Fruit fly (Drosophila melanogaster) whole organism, embryonic: Measurements from ENCODE around the gene CG17032.

Experiments used
- ATbp ChIP-seq: fragments of 200-800 bp; sonication (Bioruptor generic); optimal IDR thresholded peaks from 2 replicates; lab custom pipeline; 2017; ENCODE audit warnings: missing biosample characterization, mild to moderate bottlenecking, missing genetic modification characterization, missing genetic modification reagents
- CG10209 ChIP-seq: fragments of 200-800 bp; sonication (Bioruptor generic); optimal IDR thresholded peaks from 3 replicates; lab custom pipeline; 2017; ENCODE audit warnings: missing biosample characterization, mild to moderate bottlenecking, missing genetic modification characterization, missing genetic modification reagents
- CG10366 ChIP-seq: fragments of 200-800 bp; sonication (Bioruptor generic); IDR thresholded peaks from 2 replicates; pipeline ENCODE4 v1.3.6; 2022; ENCODE audit warnings: missing biosample characterization, missing genetic modification characterization
- CG10565 ChIP-seq: fragments of 200-800 bp; sonication (Bioruptor generic); optimal IDR thresholded peaks from 3 replicates; lab custom pipeline; 2016; ENCODE audit warnings: missing biosample characterization, mild to moderate bottlenecking, missing genetic modification characterization
- CG11456 ChIP-seq: fragments of 200-800 bp; sonication (Bioruptor generic); IDR thresholded peaks from 3 replicates; pipeline ENCODE4 v1.3.6; 2022; ENCODE audit warnings: missing biosample characterization, missing genetic modification characterization
- CG11695 ChIP-seq: fragments of 200-800 bp; sonication (Bioruptor generic); IDR thresholded peaks from 3 replicates; pipeline ENCODE4 v1.3.6; 2022; ENCODE audit warnings: missing biosample characterization, missing genetic modification characterization
- CG12236 ChIP-seq: fragments of 200-800 bp; sonication (Bioruptor generic); optimal IDR thresholded peaks from 2 replicates; lab custom pipeline; 2016; ENCODE audit warnings: missing biosample characterization, missing genetic modification characterization
- CG12299 ChIP-seq: fragments of 200-800 bp; sonication (Bioruptor generic); optimal IDR thresholded peaks from 2 replicates; lab custom pipeline; 2018; ENCODE audit warnings: missing biosample characterization, mild to moderate bottlenecking, missing genetic modification characterization
- CG17385 ChIP-seq: fragments of 200-800 bp; sonication (Bioruptor generic); optimal IDR thresholded peaks from 3 replicates; lab custom pipeline; 2018; ENCODE audit warnings: missing biosample characterization, mild to moderate bottlenecking, missing genetic modification characterization
- CG18476 ChIP-seq: fragments of 200-800 bp; sonication (Bioruptor generic); optimal IDR thresholded peaks from 2 replicates; lab custom pipeline; 2016; ENCODE audit warnings: missing biosample characterization, mild to moderate bottlenecking, missing genetic modification characterization
- CG2712 ChIP-seq: fragments of 200-800 bp; optimal IDR thresholded peaks from 3 replicates; lab custom pipeline; 2019; ENCODE audit warnings: missing biosample characterization, mild to moderate bottlenecking, missing genetic modification characterization, moderate library complexity
- CG2875 ChIP-seq: fragments of 200-800 bp; sonication (Bioruptor generic); optimal IDR thresholded peaks from 2 replicates; lab custom pipeline; 2017; ENCODE audit warnings: missing biosample characterization, mild to moderate bottlenecking, missing genetic modification characterization, missing genetic modification reagents
- CG3281 ChIP-seq: fragments of 200-800 bp; sonication (Bioruptor generic); optimal IDR thresholded peaks from 3 replicates; lab custom pipeline; 2017; ENCODE audit warnings: missing biosample characterization, mild to moderate bottlenecking, missing genetic modification characterization
- CG34376 ChIP-seq: fragments of 200-800 bp; sonication (Bioruptor generic); optimal IDR thresholded peaks from 2 replicates; lab custom pipeline; 2018; ENCODE audit warnings: missing biosample characterization, mild to moderate bottlenecking, missing genetic modification characterization
- CG6683 ChIP-seq: fragments of 200-800 bp; sonication (Bioruptor generic); optimal IDR thresholded peaks from 2 replicates; lab custom pipeline; 2017; ENCODE audit warnings: missing biosample characterization, mild to moderate bottlenecking, missing genetic modification characterization, missing genetic modification reagents
- CG6813 ChIP-seq: fragments of 200-800 bp; sonication (Bioruptor generic); optimal IDR thresholded peaks from 2 replicates; lab custom pipeline; 2017; ENCODE audit warnings: missing biosample characterization, missing genetic modification characterization, mild to moderate bottlenecking, moderate library complexity, missing genetic modification reagents
- CG8359 ChIP-seq: fragments of 200-800 bp; sonication (Bioruptor generic); optimal IDR thresholded peaks from 2 replicates; lab custom pipeline; 2017; ENCODE audit warnings: missing biosample characterization, mild to moderate bottlenecking, missing genetic modification characterization, borderline replicate concordance
- CG8388 ChIP-seq: fragments of 200-800 bp; sonication (Bioruptor generic); optimal IDR thresholded peaks from 2 replicates; lab custom pipeline; 2019; ENCODE audit warnings: missing biosample characterization, mild to moderate bottlenecking, missing genetic modification characterization, moderate library complexity
- CG8765 ChIP-seq: fragments of 200-800 bp; sonication (Bioruptor generic); IDR thresholded peaks from 2 replicates; pipeline ENCODE4 v1.3.6; 2022; ENCODE audit warnings: missing biosample characterization, missing genetic modification characterization
- CG9215 ChIP-seq: fragments of 200-800 bp; sonication (Bioruptor generic); IDR thresholded peaks from 2 replicates; pipeline ENCODE4 v1.3.6; 2022; ENCODE audit warnings: missing biosample characterization, missing genetic modification characterization
- CG9437 ChIP-seq: fragments of 200-800 bp; sonication (Bioruptor generic); optimal IDR thresholded peaks from 2 replicates; lab custom pipeline; 2018; ENCODE audit warnings: missing biosample characterization, mild to moderate bottlenecking, missing genetic modification characterization
- Chrac-16 ChIP-seq: fragments of 200-800 bp; sonication (Bioruptor generic); optimal IDR thresholded peaks from 3 replicates; lab custom pipeline; 2016; ENCODE audit warnings: missing biosample characterization, missing genetic modification characterization
- Fer1 ChIP-seq: fragments of 200-800 bp; sonication (Bioruptor generic); optimal IDR thresholded peaks from 2 replicates; lab custom pipeline; 2017; ENCODE audit warnings: missing biosample characterization, mild to moderate bottlenecking, missing genetic modification characterization
- Fer2 ChIP-seq: fragments of 200-800 bp; sonication (Bioruptor generic); optimal IDR thresholded peaks from 2 replicates; lab custom pipeline; 2018; ENCODE audit warnings: missing biosample characterization, mild to moderate bottlenecking, missing genetic modification characterization, moderate library complexity
- Hr51 ChIP-seq, 2 experiments: fragments of 200-800 bp; sonication (Bioruptor generic); optimal IDR thresholded peaks; 2 replicates in 1 of 2; 3 replicates in 1 of 2; lab custom pipeline; 2016 to 2018; ENCODE audit warnings: missing biosample characterization in 2 of 2, missing genetic modification characterization in 2 of 2, mild to moderate bottlenecking in 1 of 2, moderate library complexity in 1 of 2
- NFAT ChIP-seq: fragments of 200-800 bp; sonication (Bioruptor generic); IDR thresholded peaks from 2 replicates; pipeline ENCODE4 v1.3.6; 2022; ENCODE audit warnings: missing biosample characterization, missing genetic modification characterization
- NK7.1 ChIP-seq: fragments of 200-800 bp; sonication (Bioruptor generic); optimal IDR thresholded peaks from 3 replicates; lab custom pipeline; 2016; ENCODE audit warnings: missing biosample characterization, missing genetic modification characterization
- Pdp1 ChIP-seq, 2 experiments: fragments of 200-800 bp; sonication (Bioruptor generic); optimal IDR thresholded peaks; 3 replicates each; lab custom pipeline; 2016; ENCODE audit warnings: missing biosample characterization in 2 of 2, missing genetic modification characterization in 2 of 2, mild to moderate bottlenecking in 1 of 2, moderate library complexity in 1 of 2
- Poxn ChIP-seq: fragments of 200-800 bp; sonication (Bioruptor generic); IDR thresholded peaks from 2 replicates; pipeline ENCODE4 v1.3.6; 2022; ENCODE audit warnings: missing biosample characterization, missing genetic modification characterization
- Ravus ChIP-seq: fragments of 200-800 bp; sonication (Bioruptor generic); IDR thresholded peaks from 2 replicates; pipeline ENCODE4 v1.3.6; 2022; ENCODE audit warnings: missing biosample characterization, missing genetic modification characterization
- Taf1 ChIP-seq: fragments of 200-800 bp; sonication (Bioruptor generic); IDR thresholded peaks from 2 replicates; pipeline ENCODE4 v1.3.6; 2022; ENCODE audit warnings: missing biosample characterization, missing genetic modification characterization
- bab2 ChIP-seq: fragments of 200-800 bp; sonication (Bioruptor generic); optimal IDR thresholded peaks from 2 replicates; lab custom pipeline; 2016; ENCODE audit warnings: missing biosample characterization, missing genetic modification characterization
- bcd ChIP-seq: fragments of 200-800 bp; sonication (Bioruptor generic); optimal IDR thresholded peaks from 2 replicates; lab custom pipeline; 2017; ENCODE audit warnings: missing biosample characterization, mild to moderate bottlenecking, missing genetic modification characterization
- bigmax ChIP-seq: fragments of 200-800 bp; sonication (Bioruptor generic); optimal IDR thresholded peaks from 2 replicates; lab custom pipeline; 2018; ENCODE audit warnings: missing biosample characterization, mild to moderate bottlenecking, missing genetic modification characterization
- chif ChIP-seq, 2 experiments: fragments of 200-800 bp; sonication (Bioruptor generic); optimal IDR thresholded peaks; 3 replicates each; lab custom pipeline; 2016; ENCODE audit warnings: missing biosample characterization in 2 of 2, missing genetic modification characterization in 2 of 2
- cwo ChIP-seq: fragments of 200-800 bp; sonication (Bioruptor generic); optimal IDR thresholded peaks from 3 replicates; lab custom pipeline; 2017; ENCODE audit warnings: missing biosample characterization, missing genetic modification characterization, mild to moderate bottlenecking, moderate library complexity, missing genetic modification reagents
- dmrt99B ChIP-seq: fragments of 200-800 bp; sonication (Bioruptor generic); optimal IDR thresholded peaks from 2 replicates; lab custom pipeline; 2018; ENCODE audit warnings: missing biosample characterization, mild to moderate bottlenecking, missing genetic modification characterization, moderate library complexity
- gcm ChIP-seq: fragments of 200-800 bp; sonication (Bioruptor generic); optimal IDR thresholded peaks from 2 replicates; lab custom pipeline; 2019; ENCODE audit warnings: missing biosample characterization, mild to moderate bottlenecking, missing genetic modification characterization, moderate library complexity
- gt ChIP-seq: fragments of 200-800 bp; sonication (Bioruptor generic); IDR thresholded peaks from 2 replicates; pipeline ENCODE4 v1.3.6; 2022; ENCODE audit warnings: missing biosample characterization, missing genetic modification characterization
- nom ChIP-seq: fragments of 200-800 bp; sonication (Bioruptor generic); optimal IDR thresholded peaks from 2 replicates; lab custom pipeline; 2017; ENCODE audit warnings: missing biosample characterization, missing genetic modification characterization, mild to moderate bottlenecking, moderate library complexity, missing genetic modification reagents
- odd ChIP-seq: fragments of 200-800 bp; sonication (Bioruptor generic); optimal IDR thresholded peaks from 2 replicates; lab custom pipeline; 2017; ENCODE audit warnings: missing biosample characterization, mild to moderate bottlenecking, missing genetic modification characterization
- pan ChIP-seq, 4 experiments: fragments of >200 bp in 3 of 4; fragments of 200-800 bp in 1 of 4; sonication (Bioruptor generic) in 1 of 4; optimal IDR thresholded peaks in 3 of 4; IDR thresholded peaks in 1 of 4; 2 replicates each; pipeline versions ENCODE4 v1.3.6 to Lab custom; 2017 to 2022; ENCODE audit warnings: missing biosample characterization in 2 of 4, missing genetic modification characterization in 2 of 4, mixed read lengths in 1 of 4
- pb ChIP-seq: fragments of 200-800 bp; sonication (Bioruptor generic); optimal IDR thresholded peaks from 3 replicates; lab custom pipeline; 2016; ENCODE audit warnings: missing biosample characterization, missing genetic modification characterization
- phol ChIP-seq: fragments of 200-800 bp; sonication (Bioruptor generic); optimal IDR thresholded peaks from 3 replicates; lab custom pipeline; 2018; ENCODE audit warnings: missing biosample characterization, mild to moderate bottlenecking, missing genetic modification characterization, moderate library complexity
- run ChIP-seq: fragments of 200-800 bp; sonication (Bioruptor generic); optimal IDR thresholded peaks from 3 replicates; lab custom pipeline; 2018; ENCODE audit warnings: missing biosample characterization, mild to moderate bottlenecking, missing genetic modification characterization
- sens ChIP-seq: fragments of 200-800 bp; sonication (Bioruptor generic); peaks from one replicate; lab custom pipeline; 2016; ENCODE audit warnings: missing biosample characterization, missing genetic modification characterization
- slp2 ChIP-seq: fragments of 200-800 bp; sonication (Bioruptor generic); optimal IDR thresholded peaks from 2 replicates; lab custom pipeline; 2016; ENCODE audit warnings: missing biosample characterization, missing genetic modification characterization
- vvl ChIP-seq: fragments of 200-800 bp; sonication (Bioruptor generic); IDR thresholded peaks from 2 replicates; pipeline ENCODE4 v1.3.6; 2022; ENCODE audit warnings: missing biosample characterization, missing genetic modification characterization

The CG17032 gene

DNA sequence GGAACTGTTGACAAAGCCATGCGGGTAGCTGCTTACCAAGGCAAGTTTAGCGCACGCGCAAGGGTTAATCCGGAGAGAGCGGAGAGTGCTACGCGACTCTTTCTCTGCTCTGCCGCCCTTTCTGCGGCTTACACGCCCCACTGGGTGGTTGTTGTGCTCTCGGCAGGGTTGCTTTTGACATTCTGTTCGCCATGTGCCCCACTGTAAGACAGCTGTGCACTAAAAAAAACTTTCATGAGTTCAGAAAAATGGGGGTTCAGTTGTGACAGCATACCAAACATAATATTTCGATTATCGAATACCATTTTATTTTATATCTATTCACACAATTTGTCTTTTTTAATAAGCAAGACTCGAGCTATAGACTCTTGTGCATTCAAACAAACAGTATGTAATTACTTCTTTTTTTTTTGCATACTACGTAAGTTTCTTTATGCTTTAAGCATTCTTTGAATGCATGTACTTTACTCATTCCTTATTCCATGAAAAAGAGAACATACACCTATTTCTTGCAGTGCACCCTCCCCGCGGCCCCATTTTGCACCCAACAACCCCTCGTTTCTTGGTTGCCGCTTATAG lies 37.5 kb upstream of the CG17032 start (continued):
- peak; percentile 21 for TF ChIP-seq run (tag; lab: Kevin White, UChicago)
- TF ChIP-seq CG17385 (GFP tag; lab: Kevin White, UChicago) = peak; percentile 50
- TF ChIP-seq CG12299 (tag; lab: Kevin White, UChicago) = peak; percentile 45
- peak; percentile 70 for TF ChIP-seq CG34376
- peak; percentile 45 for TF ChIP-seq CG6813 (GFP tag; lab: Kevin White, UChicago)
- peak; percentile 14 for TF ChIP-seq Fer2 (tag; lab: Kevin White, UChicago)
- peak in 1 of 2 experiments; percentile 68 for TF ChIP-seq Hr51 (GFP tag; optimal IDR thresholded peaks at IDR 0.05; lab: Kevin White, UChicago)
- peak; percentile 24 for TF ChIP-seq CG6683 (GFP tag; lab: Kevin White, UChicago)
- peak; percentile 40 for TF ChIP-seq ATbp (GFP tag; lab: Kevin White, UChicago)
- TF ChIP-seq NFAT (GFP tag; lab: Robert Waterston, UW) = no peak
- peak; percentile 26 for TF ChIP-seq bab2
- peak; percentile 29 for TF ChIP-seq phol (tag; lab: Kevin White, UChicago)
- peak; percentile 2 for TF ChIP-seq CG18476 (GFP tag; lab: Kevin White, UChicago)
- TF ChIP-seq Poxn (GFP tag; lab: Robert Waterston, UW) = no peak
- peak; percentile 61 for TF ChIP-seq cwo (GFP tag; lab: Kevin White, UChicago)
- TF ChIP-seq NK7.1 (GFP tag; lab: Kevin White, UChicago) = peak; percentile 4
- TF ChIP-seq dmrt99B (tag; lab: Kevin White, UChicago) = peak; percentile 73
- peak in 1 of 2 experiments; percentile 40 for TF ChIP-seq Pdp1 (GFP tag; optimal IDR thresholded peaks at IDR 0.05; lab: Kevin White, UChicago)
- no peak for TF ChIP-seq gt (GFP tag; lab: Robert Waterston, UW)
- TF ChIP-seq nom (GFP tag; lab: Kevin White, UChicago) = no peak
- TF ChIP-seq CG2875 (GFP tag; lab: Kevin White, UChicago) = peak; percentile 6
- peak; percentile 87 for TF ChIP-seq sens
- no peak for TF ChIP-seq CG12236 (GFP tag; lab: Kevin White, UChicago)
- peak; percentile 27; the same call in 1 of the 2 replicates for TF ChIP-seq CG9215
- no peak for TF ChIP-seq vvl (GFP tag; lab: Robert Waterston, UW)
- 0 out of 2 replicates have a peak, but pooled peaks have one; percentile 20 for TF ChIP-seq Taf1 (GFP tag; lab: Robert Waterston, UW)
- TF ChIP-seq CG10209 = peak; percentile 44
- TF ChIP-seq Fer1 (GFP tag; lab: Kevin White, UChicago) = peak; percentile 85
- TF ChIP-seq bcd (GFP tag; lab: Kevin White, UChicago) = peak; percentile 42
- no peak for TF ChIP-seq bigmax (GFP tag; lab: Kevin White, UChicago)
- no peak for TF ChIP-seq CG10565 (GFP tag; lab: Kevin White, UChicago)
- TF ChIP-seq CG11695 = 0 out of 3 replicates have a peak, but pooled peaks have one; percentile 37
- TF ChIP-seq odd (GFP tag; lab: Kevin White, UChicago) = peak; percentile 2
- TF ChIP-seq Chrac-16 (GFP tag; lab: Kevin White, UChicago) = no peak
- TF ChIP-seq Ravus (GFP tag; lab: Robert Waterston, UW) = no peak
- peak in 1 of 2 experiments; percentile 24 for TF ChIP-seq chif (GFP tag; optimal IDR thresholded peaks at IDR 0.05; lab: Kevin White, UChicago)
- TF ChIP-seq CG2712 (tag; lab: Kevin White, UChicago) = peak; percentile 38
- 0 out of 2 replicates have a peak, but pooled peaks have one; percentile 9 for TF ChIP-seq CG10366
- no peak for TF ChIP-seq CG11456 (GFP tag; lab: Robert Waterston, UW)
- TF ChIP-seq CG8388 (GFP tag; lab: Kevin White, UChicago) = peak; percentile 46
- TF ChIP-seq CG8359 (GFP tag; lab: Kevin White, UChicago) = no peak
- peak; percentile 39 for TF ChIP-seq CG9437 (GFP tag; lab: Kevin White, UChicago)
- no peak for TF ChIP-seq pb (GFP tag; lab: Kevin White, UChicago)
- peak; percentile 66 for TF ChIP-seq CG3281
- no peak for TF ChIP-seq gcm (GFP tag; lab: Kevin White, UChicago)
- TF ChIP-seq slp2 = peak; percentile 27
- no peak for TF ChIP-seq CG8765 (GFP tag; lab: Robert Waterston, UW)
- TF ChIP-seq pan (optimal IDR thresholded peaks at IDR 0.05; lab: Kevin White, UChicago) = no peak
- TF ChIP-seq pan (GFP tag; optimal IDR thresholded peaks at IDR 0.05 in 1 of 2, IDR thresholded peaks at IDR 0.05 in 1 of 2) = peak in 1 of 2 experiments; percentile 21
